Worm (Caenorhabditis elegans) whole organism, mixed stage, embryonic: ENCODE measurements around the gene dlc-3.

Experiments used
- M03D4.4 ChIP-seq: sonication (generic microtip); optimal IDR thresholded peaks from 2 replicates; lab custom pipeline; 2017; ENCODE audit warnings: mild to moderate bottlenecking, missing genetic modification characterization, missing compliant biosample characterization
- bed-3 ChIP-seq: fragments of 200-800 bp; sonication (Bioruptor generic); optimal IDR thresholded peaks from 3 replicates; lab custom pipeline; 2018; ENCODE audit warnings: mild to moderate bottlenecking, missing genetic modification characterization, moderate library complexity, missing compliant biosample characterization
- blmp-1 ChIP-seq: fragments of 150-350 bp; optimal IDR thresholded peaks from 2 replicates; lab custom pipeline; 2014; ENCODE audit warnings: missing biosample characterization, missing genetic modification characterization
- ceh-39 ChIP-seq: fragments of 150-350 bp; optimal IDR thresholded peaks from 2 replicates; lab custom pipeline; 2014; ENCODE audit warnings: missing biosample characterization, missing genetic modification characterization
- ceh-43 ChIP-seq: fragments of 200-800 bp; sonication (Bioruptor generic); optimal IDR thresholded peaks from 2 replicates; lab custom pipeline; 2018; ENCODE audit warnings: mild to moderate bottlenecking, missing genetic modification characterization, moderate library complexity, missing compliant biosample characterization
- ceh-83 ChIP-seq: fragments of 200-800 bp; sonication (Bioruptor generic); optimal IDR thresholded peaks from 2 replicates; lab custom pipeline; 2018; ENCODE audit warnings: mild to moderate bottlenecking, missing genetic modification characterization, missing compliant biosample characterization
- ces-1 ChIP-seq: fragments of 150-350 bp; optimal IDR thresholded peaks from 2 replicates; lab custom pipeline; 2014; ENCODE audit warnings: missing biosample characterization, missing genetic modification reagents, missing genetic modification characterization
- cnd-1 ChIP-seq: fragments of 200-800 bp; sonication (Bioruptor generic); optimal IDR thresholded peaks from 2 replicates; lab custom pipeline; 2018; ENCODE audit warnings: mild to moderate bottlenecking, missing genetic modification characterization, missing compliant biosample characterization
- drap-1 ChIP-seq: fragments of 200-800 bp; sonication (Bioruptor generic); optimal IDR thresholded peaks from 3 replicates; lab custom pipeline; 2018; ENCODE audit warnings: mild to moderate bottlenecking, missing genetic modification characterization, missing compliant biosample characterization
- elt-1 ChIP-seq: sonication (generic microtip); optimal IDR thresholded peaks from 2 replicates; lab custom pipeline; 2017; ENCODE audit warnings: missing genetic modification characterization, mild to moderate bottlenecking, missing compliant biosample characterization, antibody characterized with exemption, moderate library complexity, borderline replicate concordance; ENCODE audit not compliant: insufficient read depth
- elt-3 ChIP-seq: fragments of 150-350 bp; optimal IDR thresholded peaks from 2 replicates; lab custom pipeline; 2014; ENCODE audit warnings: missing biosample characterization, missing genetic modification characterization
- flh-1 ChIP-seq: fragments of 200-800 bp; sonication (Bioruptor generic); optimal IDR thresholded peaks from 2 replicates; lab custom pipeline; 2018; ENCODE audit warnings: mild to moderate bottlenecking, missing genetic modification characterization, moderate library complexity, missing compliant biosample characterization
- ham-2 ChIP-seq: fragments of 200-800 bp; sonication (Bioruptor generic); optimal IDR thresholded peaks from 2 replicates; lab custom pipeline; 2018; ENCODE audit warnings: mild to moderate bottlenecking, missing genetic modification characterization, missing compliant biosample characterization
- hlh-1 ChIP-seq: fragments of 150-350 bp; optimal IDR thresholded peaks from 2 replicates; lab custom pipeline; 2014; ENCODE audit warnings: missing biosample characterization, missing genetic modification reagents, missing genetic modification characterization
- lin-13 ChIP-seq: fragments of 150-350 bp; optimal IDR thresholded peaks from 2 replicates; lab custom pipeline; 2014; ENCODE audit warnings: missing biosample characterization, missing genetic modification characterization
- lin-32 ChIP-seq: fragments of 200-800 bp; sonication (Bioruptor generic); optimal IDR thresholded peaks from 2 replicates; lab custom pipeline; 2018; ENCODE audit warnings: mild to moderate bottlenecking, missing genetic modification characterization, missing compliant biosample characterization
- lsy-2 ChIP-seq: fragments of 150-350 bp; optimal IDR thresholded peaks from 2 replicates; lab custom pipeline; 2014; ENCODE audit warnings: missing biosample characterization, missing genetic modification characterization
- mab-5 ChIP-seq: fragments of 150-350 bp; optimal IDR thresholded peaks from 2 replicates; lab custom pipeline; 2014; ENCODE audit warnings: missing biosample characterization, missing genetic modification characterization
- mep-1 ChIP-seq: fragments of 150-350 bp; optimal IDR thresholded peaks from 2 replicates; lab custom pipeline; 2017; ENCODE audit warnings: missing biosample characterization, missing genetic modification reagents, missing genetic modification characterization, inconsistent platforms
- mls-2 ChIP-seq: sonication (generic microtip); optimal IDR thresholded peaks from 2 replicates; lab custom pipeline; 2016; ENCODE audit warnings: mild to moderate bottlenecking, missing genetic modification characterization, moderate library complexity, missing compliant biosample characterization
- nhr-12 ChIP-seq: fragments of 150-350 bp; optimal IDR thresholded peaks from 2 replicates; lab custom pipeline; 2014; ENCODE audit warnings: missing biosample characterization, missing genetic modification characterization
- nhr-2 ChIP-seq: fragments of 150-350 bp; optimal IDR thresholded peaks from 2 replicates; lab custom pipeline; 2014; ENCODE audit warnings: missing biosample characterization, missing genetic modification characterization
- nhr-237 ChIP-seq: fragments of 150-350 bp; optimal IDR thresholded peaks from 2 replicates; lab custom pipeline; 2014; ENCODE audit warnings: missing biosample characterization, missing genetic modification characterization
- nhr-28 ChIP-seq: fragments of 150-350 bp; optimal IDR thresholded peaks from 2 replicates; lab custom pipeline; 2014; ENCODE audit warnings: missing biosample characterization, missing genetic modification characterization
- nhr-76 ChIP-seq: sonication (generic microtip); optimal IDR thresholded peaks from 2 replicates; lab custom pipeline; 2017; ENCODE audit warnings: missing biosample characterization, missing genetic modification characterization
- pha-4 ChIP-seq: fragments of 150-350 bp; optimal IDR thresholded peaks from 2 replicates; lab custom pipeline; 2018; ENCODE audit warnings: missing biosample characterization, missing genetic modification reagents, missing genetic modification characterization
- sem-2 ChIP-seq: fragments of 200-800 bp; sonication (Bioruptor generic); optimal IDR thresholded peaks from 2 replicates; lab custom pipeline; 2018; ENCODE audit warnings: mild to moderate bottlenecking, missing genetic modification characterization, missing compliant biosample characterization
- snpc-4 ChIP-seq: fragments of 150-350 bp; optimal IDR thresholded peaks from 2 replicates; lab custom pipeline; 2014; ENCODE audit warnings: missing biosample characterization, missing genetic modification characterization
- sptf-1 ChIP-seq: sonication (generic microtip); optimal IDR thresholded peaks from 2 replicates; lab custom pipeline; 2017; ENCODE audit warnings: mild to moderate bottlenecking, missing genetic modification characterization, moderate library complexity, missing compliant biosample characterization
- tbx-8 ChIP-seq: fragments of 200-800 bp; sonication (Bioruptor generic); optimal IDR thresholded peaks from 2 replicates; lab custom pipeline; 2018; ENCODE audit warnings: mild to moderate bottlenecking, missing genetic modification characterization, moderate library complexity, missing compliant biosample characterization
- unc-120 ChIP-seq: sonication (generic microtip); optimal IDR thresholded peaks from 2 replicates; lab custom pipeline; 2017; ENCODE audit warnings: missing genetic modification characterization, missing compliant biosample characterization; ENCODE audit not compliant: poor library complexity, severe bottlenecking
- unc-39 ChIP-seq: fragments of 150-350 bp; optimal IDR thresholded peaks from 2 replicates; lab custom pipeline; 2014; ENCODE audit warnings: missing biosample characterization, missing genetic modification characterization
- unc-62 ChIP-seq: fragments of 150-350 bp; optimal IDR thresholded peaks from 2 replicates; lab custom pipeline; 2014; ENCODE audit warnings: missing biosample characterization, missing genetic modification reagents, missing genetic modification characterization
- zip-8 ChIP-seq: fragments of 150-350 bp; optimal IDR thresholded peaks from 2 replicates; lab custom pipeline; 2014; ENCODE audit warnings: missing biosample characterization, missing genetic modification characterization
- ztf-11 ChIP-seq: fragments of 150-350 bp; optimal IDR thresholded peaks from 2 replicates; lab custom pipeline; 2014; ENCODE audit warnings: missing biosample characterization, missing genetic modification characterization

dlc-3 gene

DNA sequence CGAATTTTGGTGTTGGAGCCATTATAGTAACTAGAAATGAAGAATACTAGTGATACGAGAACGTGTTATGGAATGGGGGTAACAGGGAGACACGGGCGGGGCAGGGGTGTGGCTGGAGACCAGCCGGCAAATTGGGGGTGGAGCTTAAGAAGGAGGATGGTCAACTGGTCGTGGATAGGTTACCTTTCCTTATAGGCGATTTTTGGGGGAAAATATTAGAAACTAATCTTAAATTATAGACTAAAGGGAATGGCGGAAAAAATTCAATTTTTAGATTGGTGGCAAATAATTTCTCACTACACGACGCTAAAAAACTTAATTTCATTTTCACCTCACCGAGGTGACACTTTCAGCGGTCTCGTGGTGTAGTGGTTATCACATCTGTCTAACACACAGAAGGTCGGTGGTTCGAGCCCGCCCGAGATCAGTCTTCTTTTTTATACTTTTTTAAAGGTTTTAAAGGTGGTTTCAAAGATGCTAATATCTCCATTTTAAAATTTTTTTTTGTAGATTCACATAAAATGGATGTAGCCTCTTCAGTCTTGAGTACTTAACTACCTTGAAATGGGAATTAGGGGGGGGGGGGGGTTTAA lies 32.2 kb upstream of the dlc-3 start, which contains the start of gene Y65A5A.1:
TSS of gene Y65A5A.1 (minus strand) at position 51 of the 593 bp plus-strand sequence.
- no peak for TF ChIP-seq nhr-237 (tag; lab: Kevin White, UChicago)
- TF ChIP-seq flh-1: no peak
- TF ChIP-seq tbx-8 (GFP tag; lab: Kevin White, UChicago): no peak
- TF ChIP-seq, all 35 proteins: peak for 0

DNA sequence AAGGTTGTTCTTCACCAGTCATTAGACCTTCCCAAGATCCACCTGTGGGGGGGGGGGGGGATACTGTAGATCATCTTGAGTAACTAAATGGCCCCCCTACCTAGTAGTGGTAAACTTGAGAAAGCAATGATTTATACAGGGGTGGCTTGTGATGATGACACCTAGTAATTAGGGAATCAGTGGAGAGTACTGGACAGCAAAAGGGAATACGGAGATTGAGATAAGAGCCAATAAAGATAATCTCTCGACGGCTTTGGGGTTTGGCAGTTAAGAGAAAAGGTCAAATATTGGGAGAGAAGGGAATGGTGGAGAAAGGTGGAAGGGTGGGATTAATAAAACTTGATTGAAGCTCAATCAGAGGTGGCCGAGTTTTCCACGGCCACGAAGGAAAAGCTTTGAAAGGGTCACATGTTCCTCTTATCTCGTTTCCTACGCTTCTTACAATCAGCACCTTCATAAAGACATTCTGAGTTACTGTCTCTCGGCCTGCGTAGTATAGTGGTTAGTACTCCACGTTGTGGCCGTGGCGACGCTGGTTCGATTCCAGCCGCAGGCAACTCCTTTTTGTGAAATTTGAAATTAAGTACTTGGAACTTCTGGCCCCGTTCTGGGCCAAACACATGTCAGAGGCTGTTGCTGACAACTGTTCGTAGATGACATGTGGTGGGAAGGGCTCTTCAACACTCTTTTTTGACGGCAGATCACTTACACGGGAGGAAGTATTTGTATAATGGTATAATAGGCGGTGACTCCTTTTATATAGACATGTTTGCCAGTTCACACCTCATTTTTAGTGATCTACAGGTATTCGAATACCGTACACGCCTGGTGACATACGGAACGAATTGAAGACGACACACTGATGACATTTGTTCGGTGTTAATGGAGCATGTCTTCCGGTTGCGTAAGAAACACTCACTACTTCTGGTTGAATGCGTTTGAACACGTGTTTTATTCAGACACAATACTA lies 31.3 kb upstream of the dlc-3 start:
- TF ChIP-seq ceh-83 (GFP tag; lab: Kevin White, UChicago): no peak
- no peak for TF ChIP-seq nhr-12 (tag; lab: Kevin White, UChicago)
- TF ChIP-seq nhr-237 (tag; lab: Kevin White, UChicago): no peak
- TF ChIP-seq lin-32 (GFP tag; lab: Kevin White, UChicago): no peak
- TF ChIP-seq flh-1: no peak
- TF ChIP-seq mep-1 (tag; lab: Kevin White, UChicago): no peak
- TF ChIP-seq sptf-1: no peak
- no peak for TF ChIP-seq mls-2 (tag; lab: Kevin White, UChicago)
- peak; percentile 31 for TF ChIP-seq sem-2
- no peak for TF ChIP-seq unc-120 (tag; lab: Kevin White, UChicago)
- peak; percentile 97 for TF ChIP-seq hlh-1 (tag; lab: Kevin White, UChicago)
- no peak for TF ChIP-seq elt-3 (tag; lab: Kevin White, UChicago)
- peak; percentile 87 for TF ChIP-seq ham-2 (GFP tag; lab: Kevin White, UChicago)
- peak; percentile 62 for TF ChIP-seq unc-62 (GFP tag; lab: Kevin White, UChicago)
- TF ChIP-seq drap-1 (GFP tag; lab: Kevin White, UChicago): no peak
- no peak for TF ChIP-seq pha-4 (tag; lab: Kevin White, UChicago)
- no peak for TF ChIP-seq mab-5
- TF ChIP-seq tbx-8 (GFP tag; lab: Kevin White, UChicago): no peak
- TF ChIP-seq ztf-11 (tag; lab: Kevin White, UChicago): no peak
- TF ChIP-seq blmp-1: no peak
- no peak for TF ChIP-seq lin-13 (tag; lab: Kevin White, UChicago)
- TF ChIP-seq snpc-4 (tag; lab: Kevin White, UChicago): no peak
- TF ChIP-seq zip-8 (tag; lab: Kevin White, UChicago): no peak
- TF ChIP-seq nhr-76 (tag; lab: Kevin White, UChicago): no peak
- TF ChIP-seq unc-39 (tag; lab: Kevin White, UChicago): no peak
- peak; percentile 93 for TF ChIP-seq elt-1 (tag; lab: Kevin White, UChicago)
- TF ChIP-seq cnd-1 (tag; lab: Kevin White, UChicago): peak; percentile 29
- TF ChIP-seq nhr-2 (tag; lab: Kevin White, UChicago): peak; percentile 79
- no peak for TF ChIP-seq lsy-2
- TF ChIP-seq nhr-28 (tag; lab: Kevin White, UChicago): no peak
- peak; percentile 46 for TF ChIP-seq M03D4.4 (tag; lab: Kevin White, UChicago)
- no peak for TF ChIP-seq ceh-39 (tag; lab: Kevin White, UChicago)
- no peak for TF ChIP-seq ces-1 (GFP tag; lab: Kevin White, UChicago)
- TF ChIP-seq bed-3 (GFP tag; lab: Kevin White, UChicago): no peak
- TF ChIP-seq ceh-43 (GFP tag; lab: Kevin White, UChicago): peak; percentile 1
- TF ChIP-seq, all 35 proteins: peak for 9

DNA sequence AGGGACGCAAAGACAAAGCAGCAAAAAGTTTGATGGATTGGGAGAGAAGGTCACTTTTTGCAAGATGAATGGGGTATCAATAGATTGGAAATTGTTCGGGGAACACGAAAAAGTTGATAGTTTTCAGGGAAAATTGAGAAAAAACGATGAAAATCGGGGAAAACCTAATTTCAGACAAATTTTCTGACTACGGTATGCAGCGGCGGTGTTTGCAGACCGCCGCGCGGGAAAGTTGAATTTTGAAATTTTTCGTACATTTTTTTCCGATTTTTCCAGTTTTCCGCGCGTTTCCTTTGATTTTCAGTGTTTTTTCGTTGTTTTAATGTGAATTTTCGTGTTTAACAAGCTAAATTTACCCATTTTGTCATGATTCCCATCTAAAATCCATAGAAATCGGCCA lies 30.6 kb upstream of the dlc-3 start:
- TF ChIP-seq blmp-1 (no peak), nhr-76 (tag; lab: Kevin White, UChicago) (no peak), hlh-1 (tag; lab: Kevin White, UChicago) (no peak), mls-2 (tag; lab: Kevin White, UChicago) (no peak), ceh-39 (tag; lab: Kevin White, UChicago) (no peak), tbx-8 (GFP tag; lab: Kevin White, UChicago) (no peak), nhr-2 (tag; lab: Kevin White, UChicago) (no peak), ham-2 (GFP tag; lab: Kevin White, UChicago) (no peak), ceh-43 (GFP tag; lab: Kevin White, UChicago) (no peak), nhr-12 (tag; lab: Kevin White, UChicago) (no peak), zip-8 (tag; lab: Kevin White, UChicago) (no peak), bed-3 (GFP tag; lab: Kevin White, UChicago) (no peak), flh-1 (no peak), ceh-83 (GFP tag; lab: Kevin White, UChicago) (no peak), drap-1 (GFP tag; lab: Kevin White, UChicago) (no peak)
